Worm (Caenorhabditis elegans) whole organism, L2 larva: ENCODE measurements around the gene snb-5.

Experiments used
- F13H6.1 ChIP-seq: sonication (generic microtip); optimal IDR thresholded peaks from 2 replicates; lab custom pipeline; 2016; ENCODE audit warnings: missing genetic modification characterization, missing compliant biosample characterization
- ama-1 ChIP-seq: fragments of 150-350 bp; optimal IDR thresholded peaks from 2 replicates; lab custom pipeline; 2018; ENCODE audit warnings: inconsistent platforms
- blmp-1 ChIP-seq: sonication (generic microtip); optimal IDR thresholded peaks from 2 replicates; lab custom pipeline; 2017; ENCODE audit warnings: missing genetic modification characterization, mild to moderate bottlenecking, missing compliant biosample characterization, antibody characterized with exemption, moderate library complexity; ENCODE audit not compliant: insufficient read depth
- dmd-4 ChIP-seq: sonication (generic microtip); optimal IDR thresholded peaks from 2 replicates; lab custom pipeline; 2017; ENCODE audit warnings: missing biosample characterization, missing genetic modification characterization
- fos-1 ChIP-seq: fragments of 150-350 bp; optimal IDR thresholded peaks from 2 replicates; lab custom pipeline; 2014; ENCODE audit warnings: missing biosample characterization, missing genetic modification characterization
- lin-11 ChIP-seq: fragments of 150-350 bp; sonication (generic microtip); optimal IDR thresholded peaks from 2 replicates; lab custom pipeline; 2014; ENCODE audit warnings: missing biosample characterization, missing genetic modification characterization, inconsistent platforms, mixed read lengths
- nhr-11 ChIP-seq: fragments of 150-350 bp; optimal IDR thresholded peaks from 2 replicates; lab custom pipeline; 2014; ENCODE audit warnings: missing biosample characterization, missing genetic modification characterization
- nhr-12 ChIP-seq: fragments of 150-350 bp; optimal IDR thresholded peaks from 2 replicates; lab custom pipeline; 2014; ENCODE audit warnings: missing biosample characterization, missing genetic modification characterization
- sma-9 ChIP-seq, 2 experiments: fragments of 150-350 bp in 1 of 2; sonication (generic microtip) in 1 of 2; optimal IDR thresholded peaks; 2 replicates each; lab custom pipeline; 2014 to 2016; ENCODE audit warnings: missing genetic modification characterization in 2 of 2, mild to moderate bottlenecking in 1 of 2, missing biosample characterization in 1 of 2, missing compliant biosample characterization in 1 of 2, missing genetic modification reagents in 1 of 2, moderate library complexity in 1 of 2
- unc-55 ChIP-seq: fragments of 150-350 bp; sonication (generic microtip); optimal IDR thresholded peaks from 3 replicates; lab custom pipeline; 2014; ENCODE audit warnings: missing biosample characterization, missing genetic modification reagents, missing genetic modification characterization
- zag-1 ChIP-seq: fragments of 150-350 bp; optimal IDR thresholded peaks from 2 replicates; lab custom pipeline; 2014; ENCODE audit warnings: missing biosample characterization, missing genetic modification characterization
- ztf-11 ChIP-seq: sonication (generic microtip); optimal IDR thresholded peaks from 2 replicates; lab custom pipeline; 2017; ENCODE audit warnings: missing biosample characterization, missing genetic modification characterization

ce11 chrIII:8240948-8241347 lies 38.1 kb downstream of the snb-5 start:
- TF ChIP-seq unc-55, result no peak
- TF ChIP-seq fos-1 (tag; lab: Kevin White, UChicago), result no peak
- TF ChIP-seq zag-1, result no peak
- TF ChIP-seq ama-1, result no peak
- no peak for TF ChIP-seq blmp-1 (tag; lab: Kevin White, UChicago)
- TF ChIP-seq sma-9 (GFP tag; optimal IDR thresholded peaks at IDR 0.05; lab: Kevin White, UChicago), result no peak
- no peak for TF ChIP-seq sma-9 (tag; optimal IDR thresholded peaks at IDR 0.05; lab: Kevin White, UChicago)
- TF ChIP-seq nhr-12 (tag; lab: Kevin White, UChicago), result no peak
- no peak for TF ChIP-seq ztf-11 (tag; lab: Kevin White, UChicago)
- TF ChIP-seq F13H6.1 (tag; lab: Kevin White, UChicago), result no peak
- no peak for TF ChIP-seq lin-11 (tag; lab: Kevin White, UChicago)
- no peak for TF ChIP-seq dmd-4
- no peak for TF ChIP-seq nhr-11 (tag; lab: Kevin White, UChicago)
